Worm (Caenorhabditis elegans) whole organism, L3 larva: ENCODE measurements around the gene C27D6.11.

Experiments
- ama-1 ChIP-seq: fragments of 150-350 bp; optimal IDR thresholded peaks from 2 replicates; lab custom pipeline; 2018
- hmg-11 ChIP-seq: sonication (generic microtip); optimal IDR thresholded peaks from 2 replicates; lab custom pipeline; 2016; ENCODE audit warnings: missing genetic modification characterization, missing compliant biosample characterization
- skn-1 ChIP-seq: fragments of 150-350 bp; optimal IDR thresholded peaks from 2 replicates; lab custom pipeline; 2014; ENCODE audit warnings: missing biosample characterization, missing genetic modification characterization

DNA sequence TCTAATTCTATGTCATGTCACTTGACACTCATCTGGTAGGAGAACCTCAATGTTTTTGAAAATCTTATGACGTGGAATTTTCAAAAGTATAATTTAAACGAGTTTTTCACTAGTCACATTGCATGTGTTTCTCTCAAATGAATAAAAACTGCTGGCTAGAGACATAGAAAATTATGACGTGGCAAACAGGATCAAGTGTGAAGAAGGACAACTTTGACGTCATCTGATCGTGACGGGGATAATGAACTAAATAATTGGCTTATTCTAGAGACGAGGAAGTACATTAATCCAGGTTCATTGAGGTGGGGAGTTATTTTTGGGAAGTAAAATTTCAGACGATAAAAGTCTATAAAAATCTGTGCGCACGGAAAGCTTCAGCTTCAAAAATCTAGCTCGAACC lies 22.2 kb upstream of the C27D6.11 start:
- no peak for TF ChIP-seq skn-1
- TF ChIP-seq hmg-11 (tag; lab: Kevin White, UChicago): no peak
- TF ChIP-seq ama-1 (lab: Kevin White, UChicago): no peak
